Worm (Caenorhabditis elegans): ENCODE data around the gene F17A9.4.
"Not testable (repeated sequence)": the region's sequence is repeated elsewhere in the genome, so short reads cannot be mapped to it uniquely, and the experiment has no call there.

DNA sequence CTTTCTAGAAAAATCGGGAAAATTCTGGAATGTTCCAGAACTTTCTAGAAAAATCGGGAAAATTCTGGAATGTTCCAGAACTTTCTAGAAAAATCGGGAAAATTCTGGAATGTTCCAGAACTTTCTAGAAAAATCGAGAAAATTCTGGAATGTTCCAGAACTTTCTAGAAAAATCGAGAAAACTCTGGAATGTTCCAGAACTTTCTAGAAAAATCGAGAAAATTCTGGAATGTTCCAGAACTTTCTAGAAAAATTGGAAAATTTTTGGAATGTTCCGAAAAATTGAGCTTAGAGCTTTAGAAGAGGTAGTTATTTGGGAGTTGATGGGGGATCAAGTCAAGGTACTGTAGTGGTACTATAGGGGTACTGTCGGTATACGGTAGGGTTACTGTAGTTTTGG is 21.5 kb downstream of the F17A9.4 start:
- not testable (repeated sequence) for TF ChIP-seq F57C9.4 (tag; optimal IDR thresholded peaks at IDR 0.05); F37B4.10 (GFP tag; IDR thresholded peaks at IDR 0.05); xnd-1 (tag; optimal IDR thresholded peaks at IDR 0.05); K12H6.12 (tag; optimal IDR thresholded peaks at IDR 0.05)
- TF ChIP-seq hsf-1 (GFP tag; IDR thresholded peaks at IDR 0.05): peak; percentile 97

All from whole organism, young adult.